Worm (Caenorhabditis elegans): Measurements from ENCODE around the gene R02F11.12.
"Not testable (repeated sequence)": the region's sequence is repeated elsewhere in the genome, so short reads cannot be mapped to it uniquely, and the experiment has no call there.

Gene R02F11.12

DNA sequence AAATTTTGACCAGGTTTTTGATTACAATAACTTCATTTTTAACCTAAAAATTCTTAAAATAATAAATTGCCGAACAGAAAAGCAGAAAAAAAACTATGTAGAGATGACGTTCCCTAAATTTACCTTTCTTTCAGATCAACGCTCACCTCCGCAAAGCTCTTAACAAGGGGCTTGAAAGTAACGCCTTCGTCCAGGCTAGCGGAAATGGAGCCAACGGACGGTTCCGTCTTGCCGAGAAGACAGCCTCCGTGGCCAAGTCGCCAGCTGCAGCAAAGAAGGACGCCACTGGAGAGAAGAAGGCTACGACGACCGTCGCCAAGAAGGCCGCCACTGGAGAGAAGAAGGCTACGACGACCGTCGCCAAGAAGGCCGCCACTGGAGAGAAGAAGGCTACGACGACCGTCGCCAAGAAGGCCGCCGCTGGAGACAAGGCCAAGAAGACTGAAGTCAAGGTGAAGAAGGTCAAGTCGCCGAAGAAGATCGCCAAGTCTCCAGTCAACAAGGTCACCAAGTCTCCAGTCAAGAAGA is 35.7 kb upstream of the R02F11.12 start:
- no peak for TF ChIP-seq lin-32 (GFP tag; optimal IDR thresholded peaks at IDR 0.05)
- TF ChIP-seq sptf-1 (tag; optimal IDR thresholded peaks at IDR 0.05) = no peak
- TF ChIP-seq ces-1 (GFP tag; optimal IDR thresholded peaks at IDR 0.05) = no peak
- no peak for TF ChIP-seq elt-1 (tag; optimal IDR thresholded peaks at IDR 0.05; ENCODE audit: borderline replicate concordance, insufficient read depth)
- no peak for TF ChIP-seq ztf-11 (tag; optimal IDR thresholded peaks at IDR 0.05)
- no peak for TF ChIP-seq flh-1 (GFP tag; optimal IDR thresholded peaks at IDR 0.05)
- TF ChIP-seq nhr-76 (tag; optimal IDR thresholded peaks at IDR 0.05) = no peak
- no peak for TF ChIP-seq nhr-12 (tag; optimal IDR thresholded peaks at IDR 0.05)
- no peak for TF ChIP-seq lsy-2 (tag; optimal IDR thresholded peaks at IDR 0.05)
- no peak for TF ChIP-seq mls-2 (tag; optimal IDR thresholded peaks at IDR 0.05)
- no peak for TF ChIP-seq elt-3 (tag; optimal IDR thresholded peaks at IDR 0.05)
- TF ChIP-seq mep-1 (tag; optimal IDR thresholded peaks at IDR 0.05) = no peak
- TF ChIP-seq tbx-8 (GFP tag; optimal IDR thresholded peaks at IDR 0.05) = no peak
- TF ChIP-seq zip-8 (tag; optimal IDR thresholded peaks at IDR 0.05) = no peak

DNA sequence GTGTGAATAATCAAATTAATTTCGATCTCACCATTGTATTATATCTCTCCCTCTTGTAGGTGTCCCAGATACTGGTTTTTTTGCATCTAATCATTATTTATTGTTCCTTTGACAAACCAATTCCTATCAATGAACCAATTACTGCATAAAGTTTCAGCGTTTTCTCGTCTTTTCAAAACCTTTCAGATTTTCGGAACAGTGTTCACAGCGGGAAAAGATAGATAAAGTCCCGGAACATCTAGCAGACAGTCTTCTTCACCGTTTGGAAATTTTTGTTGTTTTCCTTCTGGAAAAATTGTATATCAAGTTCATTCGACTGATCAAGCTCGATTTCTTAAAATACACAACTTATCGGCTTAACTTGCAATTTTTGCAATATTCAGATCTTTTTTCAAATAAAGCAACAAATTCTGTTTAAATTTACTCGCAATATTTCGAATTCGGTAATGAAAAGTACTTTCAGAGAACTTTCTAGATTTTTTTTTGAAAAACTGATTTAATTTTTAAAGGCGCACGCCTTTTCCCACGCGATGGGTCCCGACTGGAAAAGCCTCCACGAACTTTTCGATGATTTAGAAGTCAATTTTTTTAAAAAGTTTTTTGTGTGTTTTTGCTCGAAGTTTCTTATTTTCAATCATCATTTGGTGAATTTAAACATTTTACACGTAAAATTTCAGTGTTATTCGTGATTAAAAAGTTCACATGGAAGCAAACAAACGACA is 35.0 kb upstream of the R02F11.12 start, which contains the start of gene pgl-3:
pgl-3 (plus strand) TSS at position 672 of the 722 bp plus-strand sequence.
- TF ChIP-seq lin-32 (GFP tag; optimal IDR thresholded peaks at IDR 0.05) (no peak), lsy-2 (tag; optimal IDR thresholded peaks at IDR 0.05) (no peak), nhr-237 (tag; optimal IDR thresholded peaks at IDR 0.05) (no peak), ham-2 (GFP tag; optimal IDR thresholded peaks at IDR 0.05) (no peak), nhr-2 (tag; optimal IDR thresholded peaks at IDR 0.05) (no peak), mep-1 (tag; optimal IDR thresholded peaks at IDR 0.05) (no peak), ztf-11 (tag; optimal IDR thresholded peaks at IDR 0.05) (no peak), M03D4.4 (tag; optimal IDR thresholded peaks at IDR 0.05) (no peak), pha-4 (tag; optimal IDR thresholded peaks at IDR 0.05) (no peak), lin-13 (tag; optimal IDR thresholded peaks at IDR 0.05) (no peak), elt-1 (tag; optimal IDR thresholded peaks at IDR 0.05; ENCODE audit: borderline replicate concordance, insufficient read depth) (no peak), flh-1 (GFP tag; optimal IDR thresholded peaks at IDR 0.05) (no peak), sptf-1 (tag; optimal IDR thresholded peaks at IDR 0.05) (no peak)

DNA sequence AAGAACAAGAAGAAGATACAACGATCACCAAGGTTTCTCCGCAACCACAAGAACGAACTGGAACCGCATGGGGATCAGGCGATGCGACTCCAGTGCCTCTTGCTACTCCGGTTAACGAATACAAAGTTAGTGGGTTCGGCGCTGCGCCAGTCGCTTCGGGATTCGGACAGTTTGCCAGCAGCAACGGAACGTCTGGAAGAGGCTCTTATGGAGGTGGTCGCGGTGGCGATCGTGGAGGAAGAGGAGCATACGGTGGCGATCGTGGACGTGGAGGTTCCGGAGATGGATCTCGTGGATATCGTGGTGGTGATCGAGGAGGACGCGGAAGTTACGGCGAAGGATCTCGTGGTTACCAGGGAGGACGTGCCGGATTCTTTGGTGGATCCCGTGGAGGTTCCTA is 32.4 kb upstream of the R02F11.12 start:
- TF ChIP-seq unc-120 (tag; optimal IDR thresholded peaks at IDR 0.05; ENCODE audit: poor library complexity, severe bottlenecking) (no peak), bed-3 (GFP tag; optimal IDR thresholded peaks at IDR 0.05) (no peak), cnd-1 (tag; optimal IDR thresholded peaks at IDR 0.05) (no peak), drap-1 (GFP tag; optimal IDR thresholded peaks at IDR 0.05) (no peak)

DNA sequence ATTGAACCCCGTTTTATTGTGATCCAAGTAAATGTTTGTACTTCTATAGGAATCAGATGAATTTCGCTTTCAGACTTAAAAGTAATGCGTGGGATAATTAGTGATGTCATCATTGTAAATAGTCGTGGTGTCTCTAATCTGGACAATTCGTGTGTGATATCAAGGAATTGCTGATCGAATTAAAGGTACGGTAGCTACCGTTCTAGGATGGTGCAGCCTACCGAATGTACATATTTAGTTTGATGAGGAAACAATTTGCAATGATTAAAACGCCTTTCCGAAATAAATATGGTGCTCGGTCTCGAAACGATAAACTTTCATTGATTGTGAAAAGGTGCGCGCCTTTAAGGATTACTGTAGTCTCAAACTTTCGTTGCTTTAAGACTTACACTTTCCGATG is 31.9 kb upstream of the R02F11.12 start:
- TF ChIP-seq ces-1 (GFP tag; optimal IDR thresholded peaks at IDR 0.05) = no peak
- TF ChIP-seq lin-32 (GFP tag; optimal IDR thresholded peaks at IDR 0.05) = no peak

DNA sequence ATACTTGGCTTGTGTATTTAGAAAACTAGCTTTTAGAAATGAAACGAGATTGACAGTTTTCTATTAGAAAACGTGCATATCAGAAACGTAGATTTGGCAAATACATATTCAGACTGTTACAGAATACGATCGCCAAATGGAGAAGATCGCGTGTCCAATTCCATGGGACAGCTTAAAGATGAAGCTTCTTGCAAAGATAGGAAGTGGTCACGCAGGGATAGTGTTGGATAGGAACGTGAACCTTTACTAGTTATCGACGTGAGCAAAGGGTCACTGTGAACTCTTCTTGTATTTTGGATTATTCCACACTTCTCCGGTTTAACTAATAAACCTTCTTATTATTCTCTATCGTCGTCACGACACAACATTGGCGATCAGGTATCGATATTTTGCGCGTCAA is 29.8 kb upstream of the R02F11.12 start, which contains the start of gene bgnt-1.4:
bgnt-1.4 (plus strand) TSS at position 301 of the 400 bp plus-strand sequence.
- TF ChIP-seq pha-4 (tag; optimal IDR thresholded peaks at IDR 0.05); lin-32 (GFP tag; optimal IDR thresholded peaks at IDR 0.05); snpc-4 (tag; optimal IDR thresholded peaks at IDR 0.05): not testable (repeated sequence)

DNA sequence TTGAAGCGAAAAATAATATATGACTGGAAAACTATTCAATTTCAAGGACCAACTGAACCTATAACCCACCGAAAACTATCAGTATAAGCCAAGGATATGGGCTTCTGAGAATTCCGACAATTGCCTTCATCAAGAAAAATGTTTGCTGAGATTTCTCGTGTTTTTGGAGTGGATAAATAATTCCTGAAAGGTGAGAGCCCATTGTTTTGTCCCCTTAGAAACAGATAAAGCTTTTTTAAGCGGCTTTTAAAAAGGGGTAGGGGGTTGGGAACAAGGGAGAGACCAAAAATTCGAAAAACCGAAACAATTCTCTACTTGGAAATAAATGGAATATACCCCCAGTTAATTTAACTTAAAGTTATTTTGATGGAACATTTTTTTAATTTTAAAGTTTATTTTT is 24.0 kb upstream of the R02F11.12 start, which contains the start of gene C18G1.8:
C18G1.8 (minus strand) TSS at position 101 of the 400 bp plus-strand sequence.
- TF ChIP-seq nhr-76 (tag; optimal IDR thresholded peaks at IDR 0.05) (no peak), ceh-39 (tag; optimal IDR thresholded peaks at IDR 0.05) (no peak), nhr-28 (tag; optimal IDR thresholded peaks at IDR 0.05) (no peak), cnd-1 (tag; optimal IDR thresholded peaks at IDR 0.05) (no peak), elt-1 (tag; optimal IDR thresholded peaks at IDR 0.05; ENCODE audit: borderline replicate concordance, insufficient read depth) (no peak), unc-62 (GFP tag; optimal IDR thresholded peaks at IDR 0.05) (no peak), tbx-8 (GFP tag; optimal IDR thresholded peaks at IDR 0.05) (no peak), mab-5 (tag; optimal IDR thresholded peaks at IDR 0.05) (no peak), nhr-2 (tag; optimal IDR thresholded peaks at IDR 0.05) (no peak), nhr-237 (tag; optimal IDR thresholded peaks at IDR 0.05) (no peak), elt-3 (tag; optimal IDR thresholded peaks at IDR 0.05) (no peak), lin-32 (GFP tag; optimal IDR thresholded peaks at IDR 0.05) (no peak), ztf-11 (tag; optimal IDR thresholded peaks at IDR 0.05) (no peak), blmp-1 (tag; optimal IDR thresholded peaks at IDR 0.05) (no peak), unc-120 (tag; optimal IDR thresholded peaks at IDR 0.05; ENCODE audit: poor library complexity, severe bottlenecking) (no peak), pha-4 (tag; optimal IDR thresholded peaks at IDR 0.05) (no peak), snpc-4 (tag; optimal IDR thresholded peaks at IDR 0.05) (no peak), sptf-1 (tag; optimal IDR thresholded peaks at IDR 0.05) (no peak)
